Worm (Caenorhabditis elegans): ENCODE results near the gene M163.9.

M163.9 gene

ce11 chrX:14500422-14501058, 31.2 kb downstream of the M163.9 start (continued):
- TF ChIP-seq mdt-29 (GFP tag; IDR thresholded peaks at IDR 0.05): no peak
- TF ChIP-seq ceh-44 (GFP tag; IDR thresholded peaks at IDR 0.05): no peak
- TF ChIP-seq lim-7 (GFP tag; IDR thresholded peaks at IDR 0.05): no peak
- no peak for TF ChIP-seq egl-43 (GFP tag; IDR thresholded peaks at IDR 0.05)
- TF ChIP-seq ceh-82 (tag; optimal IDR thresholded peaks at IDR 0.05): no peak
- no peak for TF ChIP-seq sdz-12 (GFP tag; optimal IDR thresholded peaks at IDR 0.05)
- TF ChIP-seq unc-130 (GFP tag; optimal IDR thresholded peaks at IDR 0.05): no peak
- no peak for TF ChIP-seq nhr-6 (tag; optimal IDR thresholded peaks at IDR 0.05)
- no peak for TF ChIP-seq zfp-3 (GFP tag; conservative IDR thresholded peaks at IDR 0.05)
- TF ChIP-seq pha-4 (GFP tag; IDR thresholded peaks at IDR 0.05): peak; percentile 72
- TF ChIP-seq pha-4 (tag; optimal IDR thresholded peaks at IDR 0.05): no peak
- no peak for TF ChIP-seq vab-7 (GFP tag; IDR thresholded peaks at IDR 0.05)
- peak; percentile 94 for TF ChIP-seq nhr-102 (tag; optimal IDR thresholded peaks at IDR 0.05)
- peak; percentile 51; the same call in 1 of the 2 replicates for TF ChIP-seq Y75B8A.6 (GFP tag; IDR thresholded peaks at IDR 0.05)
- TF ChIP-seq aha-1 (tag): peak; percentile 78
- no peak for TF ChIP-seq F44E2.7 (GFP tag; IDR thresholded peaks at IDR 0.05)
- TF ChIP-seq lin-29 (GFP tag; IDR thresholded peaks at IDR 0.05): no peak
- TF ChIP-seq D1046.2 (GFP tag; IDR thresholded peaks at IDR 0.05): no peak
- peak in 1 of 2 experiments; percentile 24 for TF ChIP-seq hif-1 (tag; optimal IDR thresholded peaks at IDR 0.05)
- no peak for TF ChIP-seq zip-11 (GFP tag; IDR thresholded peaks at IDR 0.05)
- no peak for TF ChIP-seq fos-1 (tag; optimal IDR thresholded peaks at IDR 0.05)
- no peak for TF ChIP-seq daf-12 (tag; optimal IDR thresholded peaks at IDR 0.05)
- no peak for TF ChIP-seq zfp-2 (tag; optimal IDR thresholded peaks at IDR 0.05)
- no peak for TF ChIP-seq set-16 (GFP tag; IDR thresholded peaks at IDR 0.05)
- no peak for TF ChIP-seq spr-1 (tag; optimal IDR thresholded peaks at IDR 0.05)
- no peak for TF ChIP-seq attf-4 (tag; optimal IDR thresholded peaks at IDR 0.05)
- TF ChIP-seq saeg-2 (GFP tag; IDR thresholded peaks at IDR 0.05): peak; percentile 88
- no peak for TF ChIP-seq aly-2 (tag; optimal IDR thresholded peaks at IDR 0.05)
- peak; percentile 91 for TF ChIP-seq nhr-48 (tag; optimal IDR thresholded peaks at IDR 0.05)
- no peak for TF ChIP-seq arid-1 (GFP tag; conservative IDR thresholded peaks at IDR 0.05)
- no peak for TF ChIP-seq dmd-8 (GFP tag; IDR thresholded peaks at IDR 0.05)
- no peak for TF ChIP-seq F49E8.2 (tag; optimal IDR thresholded peaks at IDR 0.05; ENCODE audit: borderline replicate concordance)
- no peak for TF ChIP-seq nhr-76 (tag; optimal IDR thresholded peaks at IDR 0.05)
- peak; percentile 54 for TF ChIP-seq T20F7.1 (GFP tag; optimal IDR thresholded peaks at IDR 0.05)
- TF ChIP-seq Y48G9A.11 (GFP tag; IDR thresholded peaks at IDR 0.05): no peak
- TF ChIP-seq hlh-30 (tag; optimal IDR thresholded peaks at IDR 0.05; ENCODE audit: insufficient read depth): peak; percentile 24
- no peak for TF ChIP-seq madf-5 (GFP tag; IDR thresholded peaks at IDR 0.05)
- TF ChIP-seq daf-16 (GFP tag; optimal IDR thresholded peaks at IDR 0.05): peak in 1 of 2 experiments; percentile 93
- peak; percentile 65 for TF ChIP-seq daf-16 (tag; optimal IDR thresholded peaks at IDR 0.05)
- no peak for TF ChIP-seq lin-15B (tag; optimal IDR thresholded peaks at IDR 0.05)
- TF ChIP-seq hlh-11 (tag; optimal IDR thresholded peaks at IDR 0.05): peak; percentile 94
- TF ChIP-seq dve-1 (tag; optimal IDR thresholded peaks at IDR 0.05; ENCODE audit: insufficient read depth): peak; percentile 95
- no peak for TF ChIP-seq F26F4.8 (GFP tag; conservative IDR thresholded peaks at IDR 0.05)
- peak; percentile 99 for TF ChIP-seq php-3 (GFP tag; IDR thresholded peaks at IDR 0.05)
- TF ChIP-seq nhr-25 (tag; optimal IDR thresholded peaks at IDR 0.05; ENCODE audit: borderline replicate concordance, insufficient read depth): no peak
- TF ChIP-seq rbr-2 (tag; optimal IDR thresholded peaks at IDR 0.05): no peak
- no peak for TF ChIP-seq T26A8.4 (GFP tag; IDR thresholded peaks at IDR 0.05)
- TF ChIP-seq snpc-4 (tag; optimal IDR thresholded peaks at IDR 0.05): no peak
- peak; percentile 34; the same call in 1 of the 2 replicates for TF ChIP-seq lin-38 (GFP tag; IDR thresholded peaks at IDR 0.05)
- peak; percentile 69 for TF ChIP-seq pqm-1 (tag; optimal IDR thresholded peaks at IDR 0.05)
- no peak for TF ChIP-seq ceh-28 (tag; optimal IDR thresholded peaks at IDR 0.05)
